Worm (Caenorhabditis elegans): ENCODE results near the gene hlh-19.
A peak's percentile ranks its signal among the peaks of the same experiment; 100 is the strongest.

The hlh-19 gene

ce11 chrX:600671-601070, 43.6 kb upstream of the hlh-19 start:
- TF ChIP-seq sem-2 (GFP tag; optimal IDR thresholded peaks at IDR 0.05) (no peak), hlh-1 (tag; optimal IDR thresholded peaks at IDR 0.05) (no peak), sptf-1 (tag; optimal IDR thresholded peaks at IDR 0.05) (no peak), nhr-76 (tag; optimal IDR thresholded peaks at IDR 0.05) (no peak), elt-1 (tag; optimal IDR thresholded peaks at IDR 0.05; ENCODE audit: borderline replicate concordance, insufficient read depth) (no peak)

ce11 chrX:599476-599875, 42.4 kb upstream of the hlh-19 start, which contains the start of gene F13C5.3:
Gene F13C5.3, minus strand, starts transcription at chrX:599576.
- no peak for TF ChIP-seq lin-32 (GFP tag; optimal IDR thresholded peaks at IDR 0.05)
- no peak for TF ChIP-seq lsy-2 (tag; optimal IDR thresholded peaks at IDR 0.05)
- no peak for TF ChIP-seq elt-1 (tag; optimal IDR thresholded peaks at IDR 0.05; ENCODE audit: borderline replicate concordance, insufficient read depth)
- no peak for TF ChIP-seq ceh-43 (GFP tag; optimal IDR thresholded peaks at IDR 0.05)
- TF ChIP-seq tbx-8 (GFP tag; optimal IDR thresholded peaks at IDR 0.05) = no peak
- TF ChIP-seq nhr-12 (tag; optimal IDR thresholded peaks at IDR 0.05) = no peak
- TF ChIP-seq unc-120 (tag; optimal IDR thresholded peaks at IDR 0.05; ENCODE audit: poor library complexity, severe bottlenecking) = no peak
- TF ChIP-seq zip-8 (tag; optimal IDR thresholded peaks at IDR 0.05) = no peak
- TF ChIP-seq pha-4 (tag; optimal IDR thresholded peaks at IDR 0.05) = no peak
- TF ChIP-seq unc-62 (GFP tag; optimal IDR thresholded peaks at IDR 0.05) = no peak
- TF ChIP-seq cnd-1 (tag; optimal IDR thresholded peaks at IDR 0.05) = no peak
- TF ChIP-seq ceh-83 (GFP tag; optimal IDR thresholded peaks at IDR 0.05) = no peak
- no peak for TF ChIP-seq lin-13 (tag; optimal IDR thresholded peaks at IDR 0.05)
- no peak for TF ChIP-seq ces-1 (GFP tag; optimal IDR thresholded peaks at IDR 0.05)
- no peak for TF ChIP-seq nhr-28 (tag; optimal IDR thresholded peaks at IDR 0.05)
- TF ChIP-seq blmp-1 (tag; optimal IDR thresholded peaks at IDR 0.05) = no peak
- TF ChIP-seq ham-2 (GFP tag; optimal IDR thresholded peaks at IDR 0.05) = no peak
- no peak for TF ChIP-seq ceh-39 (tag; optimal IDR thresholded peaks at IDR 0.05)

DNA sequence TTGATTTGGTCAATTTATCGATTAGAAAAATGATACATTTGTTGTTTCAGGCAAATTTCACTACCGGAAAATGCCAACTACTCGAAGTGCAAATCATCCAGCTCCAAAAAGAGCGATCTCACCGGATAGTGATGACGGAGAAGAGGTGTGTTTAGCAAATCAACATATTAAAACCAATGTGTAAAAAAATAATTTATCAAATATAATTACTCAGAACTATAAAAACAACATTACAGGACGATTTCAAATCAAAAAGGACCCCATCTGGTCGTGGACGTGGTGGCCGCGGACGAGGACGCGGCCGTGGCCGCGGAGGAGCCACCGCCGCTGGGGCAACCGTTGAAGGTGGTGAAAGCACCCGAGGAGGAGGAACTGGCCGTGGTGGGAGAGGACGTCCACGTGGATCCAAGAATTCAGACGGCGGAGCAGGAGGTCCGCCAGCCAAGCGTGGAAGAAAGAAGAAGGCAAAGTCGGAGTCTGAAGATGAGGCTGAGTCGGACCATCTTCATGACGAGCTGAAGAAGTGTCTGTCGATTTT, 36.9 kb upstream of the hlh-19 start, which contains the start of gene F13C5.2:
F13C5.2 (plus strand) TSS at position 51 of the 538 bp plus-strand sequence.
- TF ChIP-seq ceh-83 (GFP tag; optimal IDR thresholded peaks at IDR 0.05) = no peak
- peak; percentile 16 for TF ChIP-seq cnd-1 (tag; optimal IDR thresholded peaks at IDR 0.05)

- no peak for TF ChIP-seq ceh-83 (GFP tag; optimal IDR thresholded peaks at IDR 0.05)
- peak; percentile 71 for TF ChIP-seq nhr-2 (tag; optimal IDR thresholded peaks at IDR 0.05)
- TF ChIP-seq ceh-39 (tag; optimal IDR thresholded peaks at IDR 0.05) = no peak
- TF ChIP-seq sem-2 (GFP tag; optimal IDR thresholded peaks at IDR 0.05) = peak; percentile 2
- TF ChIP-seq lsy-2 (tag; optimal IDR thresholded peaks at IDR 0.05) = peak; percentile 27
- peak; percentile 85 for TF ChIP-seq pha-4 (tag; optimal IDR thresholded peaks at IDR 0.05)
- TF ChIP-seq sptf-1 (tag; optimal IDR thresholded peaks at IDR 0.05) = peak; percentile 76
- peak; percentile 54 for TF ChIP-seq ces-1 (GFP tag; optimal IDR thresholded peaks at IDR 0.05)
- peak; percentile 63 for TF ChIP-seq elt-1 (tag; optimal IDR thresholded peaks at IDR 0.05; ENCODE audit: borderline replicate concordance, insufficient read depth)
- peak; percentile 71 for TF ChIP-seq mls-2 (tag; optimal IDR thresholded peaks at IDR 0.05)
- TF ChIP-seq flh-1 (GFP tag; optimal IDR thresholded peaks at IDR 0.05) = no peak
- peak; percentile 83 for TF ChIP-seq ham-2 (GFP tag; optimal IDR thresholded peaks at IDR 0.05)
- TF ChIP-seq tbx-8 (GFP tag; optimal IDR thresholded peaks at IDR 0.05) = peak; percentile 17
- TF ChIP-seq unc-62 (GFP tag; optimal IDR thresholded peaks at IDR 0.05) = peak; percentile 69
- no peak for TF ChIP-seq lin-32 (GFP tag; optimal IDR thresholded peaks at IDR 0.05)
- peak; percentile 62 for TF ChIP-seq nhr-237 (tag; optimal IDR thresholded peaks at IDR 0.05)
- TF ChIP-seq snpc-4 (tag; optimal IDR thresholded peaks at IDR 0.05) = no peak
- no peak for TF ChIP-seq nhr-76 (tag; optimal IDR thresholded peaks at IDR 0.05)
- TF ChIP-seq elt-3 (tag; optimal IDR thresholded peaks at IDR 0.05) = no peak
- peak; percentile 84 for TF ChIP-seq ztf-11 (tag; optimal IDR thresholded peaks at IDR 0.05)
- peak; percentile 79 for TF ChIP-seq hlh-1 (tag; optimal IDR thresholded peaks at IDR 0.05)
- TF ChIP-seq unc-39 (tag; optimal IDR thresholded peaks at IDR 0.05) = no peak
- TF ChIP-seq mep-1 (tag; optimal IDR thresholded peaks at IDR 0.05) = peak; percentile 56
- no peak for TF ChIP-seq zip-8 (tag; optimal IDR thresholded peaks at IDR 0.05)
- no peak for TF ChIP-seq nhr-12 (tag; optimal IDR thresholded peaks at IDR 0.05)
- peak; percentile 89 for TF ChIP-seq cnd-1 (tag; optimal IDR thresholded peaks at IDR 0.05)
- no peak for TF ChIP-seq nhr-28 (tag; optimal IDR thresholded peaks at IDR 0.05)
- TF ChIP-seq blmp-1 (tag; optimal IDR thresholded peaks at IDR 0.05) = no peak
- TF ChIP-seq unc-120 (tag; optimal IDR thresholded peaks at IDR 0.05; ENCODE audit: poor library complexity, severe bottlenecking) = peak; percentile 96
- peak; percentile 69 for TF ChIP-seq ceh-43 (GFP tag; optimal IDR thresholded peaks at IDR 0.05)
- TF ChIP-seq M03D4.4 (tag; optimal IDR thresholded peaks at IDR 0.05) = peak; percentile 58
- TF ChIP-seq lin-13 (tag; optimal IDR thresholded peaks at IDR 0.05) = peak; percentile 81
- TF ChIP-seq bed-3 (GFP tag; optimal IDR thresholded peaks at IDR 0.05) = no peak
- no peak for TF ChIP-seq mab-5 (tag; optimal IDR thresholded peaks at IDR 0.05)
- peak; percentile 59 for TF ChIP-seq drap-1 (GFP tag; optimal IDR thresholded peaks at IDR 0.05)
These were observed 36.2 kb upstream of the hlh-19 start for ce11 chrX:593245-593733.

Data from whole organism, mixed stage, embryonic.